Worm (Caenorhabditis elegans) whole organism, L4/young adult: Measurements from ENCODE around the gene daf-36.

Experiments
- W03F9.2 ChIP-seq: fragments of 150-350 bp; optimal IDR thresholded peaks from 2 replicates; lab custom pipeline; 2014; ENCODE audit warnings: missing biosample characterization, missing genetic modification characterization
- dao-5 ChIP-seq: sonication (generic microtip); optimal IDR thresholded peaks from 2 replicates; lab custom pipeline; 2016; ENCODE audit warnings: missing genotype, missing genetic modification characterization, moderate library complexity, missing compliant biosample characterization
- him-1 ChIP-seq: sonication (generic microtip); optimal IDR thresholded peaks from 2 replicates; lab custom pipeline; 2016; ENCODE audit warnings: missing genotype, missing genetic modification reagents, missing genetic modification characterization, missing compliant biosample characterization

daf-36 gene

ce11 chrV:10246443-10246885 lies 21.0 kb upstream of the daf-36 start:
- no peak for TF ChIP-seq him-1 (tag; lab: Kevin White, UChicago)

ce11 chrV:10245615-10246014 lies 20.1 kb upstream of the daf-36 start:
- no peak for TF ChIP-seq him-1 (tag; lab: Kevin White, UChicago)
- TF ChIP-seq dao-5 (tag; lab: Kevin White, UChicago): no peak
- no peak for TF ChIP-seq W03F9.2

- TF ChIP-seq W03F9.2 (no peak), dao-5 (tag; lab: Kevin White, UChicago) (no peak), him-1 (tag; lab: Kevin White, UChicago) (no peak)
Observed at ce11 chrV:10244018-10244720, 18.7 kb upstream of the daf-36 start.

ce11 chrV:10243105-10243504 lies 17.6 kb upstream of the daf-36 start, which contains the start of gene C12D8.9:
C12D8.9 (minus strand) TSS chrV:10243205.
- TF ChIP-seq dao-5 (tag; lab: Kevin White, UChicago) (no peak), him-1 (tag; lab: Kevin White, UChicago) (no peak), W03F9.2 (no peak)

- TF ChIP-seq W03F9.2 (no peak), dao-5 (tag; lab: Kevin White, UChicago) (no peak), him-1 (tag; lab: Kevin White, UChicago) (no peak)
Observed at ce11 chrV:10241121-10241803, 15.8 kb upstream of the daf-36 start, which contains the start of the genes C12D8.21 and col-148. C12D8.21 (minus strand) TSS chrV:10241188. col-148 (plus strand) TSS chrV:10241753.

ce11 chrV:10239861-10240260 lies 14.4 kb upstream of the daf-36 start, which contains the start of gene fipr-8:
fipr-8 (minus strand) TSS chrV:10239961.
- no peak for TF ChIP-seq W03F9.2
- TF ChIP-seq him-1 (tag; lab: Kevin White, UChicago): no peak
- no peak for TF ChIP-seq dao-5 (tag; lab: Kevin White, UChicago)

- no peak for TF ChIP-seq him-1 (tag; lab: Kevin White, UChicago)
- TF ChIP-seq W03F9.2: no peak
- no peak for TF ChIP-seq dao-5 (tag; lab: Kevin White, UChicago)
Observed at ce11 chrV:10238665-10239064, 13.2 kb upstream of the daf-36 start, which contains the start of gene fubl-1. fubl-1 (minus strand) TSS chrV:10238866.

- TF ChIP-seq W03F9.2: no peak
- no peak for TF ChIP-seq him-1 (tag; lab: Kevin White, UChicago)
- no peak for TF ChIP-seq dao-5 (tag; lab: Kevin White, UChicago)
Observed at ce11 chrV:10237959-10238444, 12.5 kb upstream of the daf-36 start.

- TF ChIP-seq dao-5 (tag; lab: Kevin White, UChicago) (no peak), W03F9.2 (no peak), him-1 (tag; lab: Kevin White, UChicago) (no peak)
Observed at ce11 chrV:10237171-10237570, 11.7 kb upstream of the daf-36 start.

ce11 chrV:10233330-10233729 lies 7.8 kb upstream of the daf-36 start, which contains the start of gene str-182:
str-182 (minus strand) TSS chrV:10233430.
- TF ChIP-seq dao-5 (tag; lab: Kevin White, UChicago): no peak
- no peak for TF ChIP-seq W03F9.2
- TF ChIP-seq him-1 (tag; lab: Kevin White, UChicago): no peak

- TF ChIP-seq W03F9.2 (no peak), dao-5 (tag; lab: Kevin White, UChicago) (no peak), him-1 (tag; lab: Kevin White, UChicago) (no peak)
Observed at ce11 chrV:10230932-10231331, 5.4 kb upstream of the daf-36 start, which contains the start of gene fipr-6. fipr-6 (plus strand) TSS chrV:10231232.

ce11 chrV:10229222-10229879 lies 3.8 kb upstream of the daf-36 start, which contains the start of the genes pyt-1 and fipr-7:
pyt-1 (minus strand) TSS chrV:10229322.
fipr-7 (plus strand) TSS chrV:10229829.
- TF ChIP-seq him-1 (tag; lab: Kevin White, UChicago): no peak
- no peak for TF ChIP-seq W03F9.2
- no peak for TF ChIP-seq dao-5 (tag; lab: Kevin White, UChicago)

ce11 chrV:10228360-10228759 lies 2.9 kb upstream of the daf-36 start, which contains the start of gene fipr-4:
fipr-4 (minus strand) TSS chrV:10228460.
- no peak for TF ChIP-seq W03F9.2
- no peak for TF ChIP-seq him-1 (tag; lab: Kevin White, UChicago)
- TF ChIP-seq dao-5 (tag; lab: Kevin White, UChicago): no peak
